Worm (Caenorhabditis elegans) whole organism, mixed stage, embryonic: ENCODE measurements around the gene sup-26.

Experiments used
- ces-1 ChIP-seq: fragments of 150-350 bp; optimal IDR thresholded peaks from 2 replicates; lab custom pipeline; 2014; ENCODE audit warnings: missing biosample characterization, missing genetic modification reagents, missing genetic modification characterization
- elt-1 ChIP-seq: sonication (generic microtip); optimal IDR thresholded peaks from 2 replicates; lab custom pipeline; 2017; ENCODE audit warnings: missing genetic modification characterization, mild to moderate bottlenecking, missing compliant biosample characterization, antibody characterized with exemption, moderate library complexity, borderline replicate concordance; ENCODE audit not compliant: insufficient read depth
- hlh-1 ChIP-seq: fragments of 150-350 bp; optimal IDR thresholded peaks from 2 replicates; lab custom pipeline; 2014; ENCODE audit warnings: missing biosample characterization, missing genetic modification reagents, missing genetic modification characterization
- lin-13 ChIP-seq: fragments of 150-350 bp; optimal IDR thresholded peaks from 2 replicates; lab custom pipeline; 2014; ENCODE audit warnings: missing biosample characterization, missing genetic modification characterization
- unc-62 ChIP-seq: fragments of 150-350 bp; optimal IDR thresholded peaks from 2 replicates; lab custom pipeline; 2014; ENCODE audit warnings: missing biosample characterization, missing genetic modification reagents, missing genetic modification characterization

DNA sequence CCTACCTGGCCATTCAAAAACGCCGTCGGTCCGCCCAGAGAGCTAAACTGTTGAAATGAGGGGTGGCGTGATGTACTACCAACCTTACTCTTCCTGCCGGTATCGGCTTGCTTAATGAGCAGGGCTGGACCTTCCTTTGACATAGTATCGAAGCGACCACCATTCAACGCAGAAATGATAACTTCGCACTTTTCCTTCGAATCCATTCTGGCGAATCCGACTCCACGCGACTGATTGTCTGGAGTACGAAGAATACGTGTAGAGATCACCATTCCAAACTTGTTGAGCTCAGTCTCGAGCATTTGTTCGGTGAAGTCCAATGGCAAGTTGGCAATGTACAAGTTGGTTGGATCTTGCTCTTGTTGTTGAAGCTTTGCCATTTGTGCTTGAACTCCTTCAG lies 1.8 kb downstream of the sup-26 start:
- TF ChIP-seq elt-1 = no peak
- no peak for TF ChIP-seq lin-13 (tag; lab: Kevin White, UChicago)
- TF ChIP-seq hlh-1 = no peak
- no peak for TF ChIP-seq unc-62 (GFP tag; lab: Kevin White, UChicago)
- no peak for TF ChIP-seq ces-1 (GFP tag; lab: Kevin White, UChicago)
